Worm (Caenorhabditis elegans) whole organism, midembryonic: ENCODE data around the gene F59B2.8.

Experiments
- flt-1 ChIP-seq: fragments of 200-800 bp; sonication (Bioruptor generic); IDR thresholded peaks from 2 replicates; pipeline ENCODE4 v1.3.6; 2022; ENCODE audit warnings: missing genetic modification characterization, missing compliant biosample characterization
- med-1 ChIP-seq: sonication (generic microtip); optimal IDR thresholded peaks from 2 replicates; lab custom pipeline; 2017; ENCODE audit warnings: missing genetic modification characterization, mild to moderate bottlenecking, missing compliant biosample characterization, antibody characterized with exemption, missing genetic modification reagents; ENCODE audit not compliant: insufficient read depth
- ref-1 ChIP-seq: fragments of 200-800 bp; sonication (Bioruptor generic); conservative IDR thresholded peaks from 2 replicates; pipeline ENCODE4 v1.3.6; 2022; ENCODE audit warnings: missing genetic modification reagents, missing genetic modification characterization, missing compliant biosample characterization
- tab-1 ChIP-seq: fragments of 200-800 bp; sonication (Bioruptor generic); IDR thresholded peaks from 2 replicates; pipeline ENCODE4 v1.3.6; 2022; ENCODE audit warnings: missing genetic modification characterization, missing compliant biosample characterization
- ztf-23 ChIP-seq: fragments of 200-800 bp; sonication (Bioruptor generic); IDR thresholded peaks from 2 replicates; pipeline ENCODE4 v1.3.6; 2022; ENCODE audit warnings: missing genetic modification reagents, missing genetic modification characterization, missing compliant biosample characterization

DNA sequence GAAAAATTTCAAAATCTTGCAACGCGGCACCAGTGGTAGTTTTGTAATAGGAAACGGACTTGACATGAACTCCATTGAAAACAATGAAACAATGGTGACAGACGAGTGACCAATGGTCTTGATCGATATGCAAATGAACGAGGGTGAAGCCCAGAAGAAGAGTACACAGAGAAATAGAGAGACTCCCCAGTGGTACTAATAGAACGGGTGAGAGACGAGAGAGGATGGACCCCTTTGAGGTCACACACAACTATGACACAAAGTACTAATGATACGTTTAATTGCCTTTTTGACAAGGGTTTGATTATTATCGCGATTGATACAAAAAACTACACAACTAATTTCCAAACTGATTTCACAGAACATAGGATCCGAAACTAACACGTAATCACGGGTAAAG lies at the start of gene F59B2.8:
- no peak for TF ChIP-seq tab-1 (GFP tag; lab: Robert Waterston, UW)
- no peak for TF ChIP-seq ref-1 (GFP tag; lab: Robert Waterston, UW)
- no peak for TF ChIP-seq ztf-23 (GFP tag; lab: Robert Waterston, UW)
- TF ChIP-seq flt-1 (GFP tag; lab: Robert Waterston, UW): 0 out of 2 replicates have a peak, but pooled peaks have one; percentile 54
- TF ChIP-seq med-1 (GFP tag; lab: Kevin White, UChicago): no peak
